Fruit fly (Drosophila melanogaster): ENCODE results near the gene CG14200.
A peak's percentile ranks its signal among the peaks of the same experiment; 100 is the strongest.

The CG14200 gene

DNA sequence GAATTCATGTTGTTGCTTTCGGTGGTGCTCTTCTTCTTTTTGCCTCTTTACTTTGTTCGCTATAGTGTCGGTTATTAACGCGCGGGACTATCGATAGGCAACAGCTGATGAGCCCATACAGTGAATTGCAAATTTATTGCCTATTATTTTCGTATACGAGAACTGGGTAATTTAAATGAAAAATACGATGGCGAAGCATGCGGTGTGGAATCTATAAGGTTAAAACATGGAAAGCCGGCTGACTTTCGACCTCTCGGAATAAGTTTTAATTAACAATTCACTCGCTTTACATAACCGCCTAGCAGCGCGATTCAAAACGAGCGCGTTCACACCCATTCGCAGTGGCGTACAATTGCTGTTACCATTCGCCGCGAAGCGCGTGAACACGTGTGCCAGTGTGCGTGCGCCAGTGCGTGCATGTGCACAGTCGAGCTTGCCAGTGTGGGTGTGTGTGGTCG is 15.4 kb upstream of the CG14200 start, which contains the start of the genes Naa15-16 and mRpS14 (continued):
- TF ChIP-seq H15 (GFP tag; IDR thresholded peaks at IDR 0.05) (no peak), amos (GFP tag; IDR thresholded peaks at IDR 0.05; ENCODE audit: partially characterized antibody) (peak; percentile 42; the same call in 1 of the 2 replicates), CG17361 (GFP tag; IDR thresholded peaks at IDR 0.05) (no peak), CG9797 (GFP tag; optimal IDR thresholded peaks at IDR 0.05) (peak; percentile 28), CG16779 (GFP tag; IDR thresholded peaks at IDR 0.05) (no peak), CG12659 (GFP tag; optimal IDR thresholded peaks at IDR 0.05) (peak; percentile 67), fru (optimal IDR thresholded peaks at IDR 0.05) (no peak), CG1603 (tag; optimal IDR thresholded peaks at IDR 0.05) (no peak), CG15011 (GFP tag; optimal IDR thresholded peaks at IDR 0.05) (no peak), Mrtf (GFP tag; IDR thresholded peaks at IDR 0.05) (no peak), ash1 (GFP tag; optimal IDR thresholded peaks at IDR 0.05) (no peak), insv (GFP tag; optimal IDR thresholded peaks at IDR 0.05) (no peak), CG14667 (GFP tag; IDR thresholded peaks at IDR 0.05) (no peak), cwo (GFP tag; optimal IDR thresholded peaks at IDR 0.05) (no peak), bsh (GFP tag; optimal IDR thresholded peaks at IDR 0.05) (no peak), wor (GFP tag; IDR thresholded peaks at IDR 0.05) (no peak), CG15073 (GFP tag; optimal IDR thresholded peaks at IDR 0.05) (no peak), HLH4C (GFP tag; IDR thresholded peaks at IDR 0.05; ENCODE audit: partially characterized antibody) (peak; percentile 75), CG6791 (GFP tag; IDR thresholded peaks at IDR 0.05; ENCODE audit: partially characterized antibody) (peak; percentile 61; the same call in 2 of the 3 replicates), Gsc (GFP tag; IDR thresholded peaks at IDR 0.05) (no peak), Stat92E (GFP tag; optimal IDR thresholded peaks at IDR 0.05) (no peak), Sry-δ (GFP tag; optimal IDR thresholded peaks at IDR 0.05) (peak; percentile 68), MBD-R2 (GFP tag; IDR thresholded peaks at IDR 0.05) (peak; percentile 72), Sin3A (optimal IDR thresholded peaks at IDR 0.05) (peak; percentile 91), pan (optimal IDR thresholded peaks at IDR 0.05) (no peak), pan (GFP tag; optimal IDR thresholded peaks at IDR 0.05 in 1 of 2, IDR thresholded peaks at IDR 0.05 in 1 of 2) (no peak), CG18011 (GFP tag; optimal IDR thresholded peaks at IDR 0.05) (no peak), CG10959 (GFP tag; IDR thresholded peaks at IDR 0.05) (no peak), CG17385 (GFP tag; optimal IDR thresholded peaks at IDR 0.05) (peak; percentile 87), CG15479 (GFP tag; optimal IDR thresholded peaks at IDR 0.05) (no peak), CG17829 (tag; optimal IDR thresholded peaks at IDR 0.05) (no peak), bbx (GFP tag; IDR thresholded peaks at IDR 0.05; ENCODE audit: partially characterized antibody) (peak; percentile 64; the same call in 1 of the 2 replicates), CG4707 (GFP tag; optimal IDR thresholded peaks at IDR 0.05) (no peak), pb (GFP tag; optimal IDR thresholded peaks at IDR 0.05) (no peak), Oli (tag; optimal IDR thresholded peaks at IDR 0.05) (no peak), chn (GFP tag; optimal IDR thresholded peaks at IDR 0.05) (no peak), vnd (GFP tag; IDR thresholded peaks at IDR 0.05; ENCODE audit: partially characterized antibody) (peak; percentile 50; the same call in 2 of the 3 replicates), zfh2 (GFP tag; optimal IDR thresholded peaks at IDR 0.05) (no peak), Ravus (GFP tag; IDR thresholded peaks at IDR 0.05) (no peak), CG30020 (tag; optimal IDR thresholded peaks at IDR 0.05) (peak; percentile 16), Gug (GFP tag; IDR thresholded peaks at IDR 0.05) (no peak), CG32532 (GFP tag; IDR thresholded peaks at IDR 0.05) (no peak), vvl (GFP tag; IDR thresholded peaks at IDR 0.05) (peak; percentile 34; the same call in 1 of the 2 replicates), org-1 (GFP tag; optimal IDR thresholded peaks at IDR 0.05) (no peak), otp (GFP tag; IDR thresholded peaks at IDR 0.05) (no peak), zen2 (GFP tag; IDR thresholded peaks at IDR 0.05; ENCODE audit: partially characterized antibody) (no peak), CG10654 (GFP tag; optimal IDR thresholded peaks at IDR 0.05) (no peak), CHES-1-like (GFP tag; optimal IDR thresholded peaks at IDR 0.05) (no peak), ind (GFP tag; optimal IDR thresholded peaks at IDR 0.05) (no peak), CG18764 (GFP tag; optimal IDR thresholded peaks at IDR 0.05) (no peak), stc (GFP tag; IDR thresholded peaks at IDR 0.05) (no peak)
